Fruit fly (Drosophila melanogaster): ENCODE data around the gene nSMase.
A peak's percentile ranks its signal among the peaks of the same experiment; 100 is the strongest.

DNA sequence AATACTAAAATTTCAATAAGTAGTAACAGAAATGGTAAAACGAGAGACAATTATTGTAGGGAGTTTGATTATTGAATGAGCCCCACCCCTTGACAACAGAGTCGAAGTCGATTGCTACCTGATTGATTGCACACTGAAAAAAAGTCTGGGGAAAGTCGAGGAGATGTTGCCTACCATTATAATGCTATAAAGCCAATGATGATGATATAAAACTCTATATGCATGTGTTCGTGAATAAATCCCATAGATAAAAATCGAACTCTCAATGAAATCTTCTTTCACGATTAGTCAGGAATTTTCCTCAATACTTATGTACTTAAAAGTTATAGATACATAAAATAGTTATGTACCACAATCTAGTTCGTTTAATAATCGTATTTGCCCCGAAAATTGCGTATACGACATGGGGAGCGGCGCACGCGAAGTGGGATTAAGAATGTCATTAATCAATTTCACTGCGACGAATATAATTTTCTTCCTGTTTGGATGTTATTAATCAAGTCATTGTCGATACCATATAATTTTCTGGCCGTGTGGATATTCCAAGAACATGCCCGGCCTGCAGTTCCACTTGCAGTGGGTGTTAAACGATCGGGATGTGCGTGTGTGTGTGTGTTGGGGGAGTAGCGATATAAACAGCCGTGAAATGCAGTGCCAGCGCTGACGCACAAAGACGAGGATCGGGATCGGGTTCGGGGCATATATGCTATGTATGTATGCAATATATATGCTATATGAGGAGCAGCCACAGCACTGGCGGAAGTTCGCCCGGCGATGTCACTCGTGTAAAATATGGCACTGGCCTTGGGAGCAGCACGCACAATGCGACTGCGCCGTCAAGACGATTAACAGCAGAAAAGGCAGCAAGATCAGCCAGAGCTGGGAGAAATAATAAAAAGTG is 25.5 kb downstream of the nSMase start, which contains the start of gene CG12078:
- peak; percentile 23 for TF ChIP-seq CG9948 (tag; optimal IDR thresholded peaks at IDR 0.05)
- TF ChIP-seq CG8159 (tag; optimal IDR thresholded peaks at IDR 0.05) = peak; percentile 16
- no peak for TF ChIP-seq CG12605 (GFP tag; IDR thresholded peaks at IDR 0.05)
- TF ChIP-seq Ets98B (GFP tag; IDR thresholded peaks at IDR 0.05) = no peak
- TF ChIP-seq CG15710 (tag; optimal IDR thresholded peaks at IDR 0.05) = no peak
- no peak for TF ChIP-seq gl (tag; optimal IDR thresholded peaks at IDR 0.05)
- TF ChIP-seq Pif1A (GFP tag; optimal IDR thresholded peaks at IDR 0.05) = peak; percentile 7
- no peak for TF ChIP-seq D1 (tag; optimal IDR thresholded peaks at IDR 0.05)

Measured in whole organism, pupa.